Fruit fly (Drosophila melanogaster) whole organism, embryonic: ENCODE data around the gene CG46439.
A peak's percentile ranks its signal among the peaks of the same experiment; 100 is the strongest.

Experiments used
- Adf1 ChIP-seq: fragments of 200-800 bp; sonication (Bioruptor generic); IDR thresholded peaks from 2 replicates; pipeline ENCODE4 v1.3.6; 2022; ENCODE audit warnings: missing biosample characterization, missing genetic modification characterization
- BEAF-32 ChIP-seq: fragments of 200-800 bp; sonication (Bioruptor generic); optimal IDR thresholded peaks from 3 replicates; lab custom pipeline; 2017; ENCODE audit warnings: missing biosample characterization, missing genetic modification characterization, mild to moderate bottlenecking, moderate library complexity, missing genetic modification reagents
- BtbVII ChIP-seq: fragments of 200-800 bp; sonication (Bioruptor generic); optimal IDR thresholded peaks from 3 replicates; lab custom pipeline; 2017; ENCODE audit warnings: missing biosample characterization, mild to moderate bottlenecking, missing genetic modification characterization
- CG11093 ChIP-seq: fragments of 200-800 bp; sonication (Bioruptor generic); IDR thresholded peaks from 3 replicates; pipeline ENCODE4 v1.3.6; 2022; ENCODE audit warnings: missing biosample characterization, missing genetic modification characterization
- CG11398 ChIP-seq: fragments of 200-800 bp; sonication (Bioruptor generic); optimal IDR thresholded peaks from 2 replicates; lab custom pipeline; 2016; ENCODE audit warnings: missing biosample characterization, missing genetic modification characterization
- CG11504 ChIP-seq: fragments of 200-800 bp; sonication (Bioruptor generic); optimal IDR thresholded peaks from 3 replicates; lab custom pipeline; 2019; ENCODE audit warnings: missing biosample characterization, mild to moderate bottlenecking, missing genetic modification characterization, moderate library complexity
- CG12071 ChIP-seq: fragments of 200-800 bp; sonication (Bioruptor generic); optimal IDR thresholded peaks from 3 replicates; lab custom pipeline; 2018; ENCODE audit warnings: missing biosample characterization, mild to moderate bottlenecking, missing genetic modification characterization
- CG12236 ChIP-seq: fragments of 200-800 bp; sonication (Bioruptor generic); optimal IDR thresholded peaks from 2 replicates; lab custom pipeline; 2016; ENCODE audit warnings: missing biosample characterization, missing genetic modification characterization
- CG12659 ChIP-seq: fragments of 200-800 bp; sonication (Bioruptor generic); optimal IDR thresholded peaks from 3 replicates; lab custom pipeline; 2017; ENCODE audit warnings: mild to moderate bottlenecking, missing biosample characterization, missing genetic modification reagents, missing genetic modification characterization
- CG13123 ChIP-seq: fragments of 200-800 bp; sonication (Bioruptor generic); optimal IDR thresholded peaks from 2 replicates; lab custom pipeline; 2016; ENCODE audit warnings: missing biosample characterization, missing genetic modification characterization
- CG13775 ChIP-seq: fragments of 200-800 bp; sonication (Bioruptor generic); optimal IDR thresholded peaks from 3 replicates; lab custom pipeline; 2017; ENCODE audit warnings: missing biosample characterization, mild to moderate bottlenecking, missing genetic modification characterization
- CG17912 ChIP-seq: fragments of 200-800 bp; sonication (Bioruptor generic); optimal IDR thresholded peaks from 2 replicates; lab custom pipeline; 2018; ENCODE audit warnings: missing biosample characterization, mild to moderate bottlenecking, missing genetic modification characterization
- CG18262 ChIP-seq: fragments of 200-800 bp; optimal IDR thresholded peaks from 3 replicates; lab custom pipeline; 2019; ENCODE audit warnings: missing biosample characterization, mild to moderate bottlenecking, missing genetic modification characterization, moderate library complexity
- CG18476 ChIP-seq: fragments of 200-800 bp; sonication (Bioruptor generic); optimal IDR thresholded peaks from 2 replicates; lab custom pipeline; 2016; ENCODE audit warnings: missing biosample characterization, mild to moderate bottlenecking, missing genetic modification characterization
- CG2129 ChIP-seq: fragments of 200-800 bp; sonication (Bioruptor generic); IDR thresholded peaks from 2 replicates; pipeline ENCODE4 v1.3.6; 2022; ENCODE audit warnings: missing biosample characterization, missing genetic modification characterization; ENCODE audit not compliant: partially characterized antibody
- CG31365 ChIP-seq: fragments of 200-800 bp; sonication (Bioruptor generic); optimal IDR thresholded peaks from 2 replicates; lab custom pipeline; 2018; ENCODE audit warnings: missing biosample characterization, mild to moderate bottlenecking, missing genetic modification characterization
- CG3407 ChIP-seq: fragments of 200-800 bp; sonication (Bioruptor generic); optimal IDR thresholded peaks from 2 replicates; lab custom pipeline; 2018; ENCODE audit warnings: missing biosample characterization, mild to moderate bottlenecking, missing genetic modification characterization
- CG6272 ChIP-seq: fragments of 200-800 bp; sonication (Bioruptor generic); IDR thresholded peaks from 2 replicates; pipeline ENCODE4 v1.3.6; 2022; ENCODE audit warnings: missing biosample characterization, missing genetic modification characterization
- CG6654 ChIP-seq: fragments of 200-800 bp; sonication (Bioruptor generic); optimal IDR thresholded peaks from 2 replicates; lab custom pipeline; 2017; ENCODE audit warnings: missing biosample characterization, mild to moderate bottlenecking, missing genetic modification characterization
- CG9609 ChIP-seq: fragments of 200-800 bp; sonication (Bioruptor generic); optimal IDR thresholded peaks from 3 replicates; lab custom pipeline; 2016; ENCODE audit warnings: missing biosample characterization, missing genetic modification characterization
- CrebB ChIP-seq: fragments of 200-800 bp; sonication (Bioruptor generic); optimal IDR thresholded peaks from 3 replicates; lab custom pipeline; 2018; ENCODE audit warnings: missing biosample characterization, mild to moderate bottlenecking, missing genetic modification characterization
- Dbx ChIP-seq: fragments of 200-800 bp; sonication (Bioruptor generic); IDR thresholded peaks from 3 replicates; pipeline ENCODE4 v1.3.6; 2022; ENCODE audit warnings: missing biosample characterization, missing genetic modification characterization
- Dip2 ChIP-seq: fragments of 200-800 bp; sonication (Bioruptor generic); IDR thresholded peaks from 2 replicates; pipeline ENCODE4 v1.3.6; 2022; ENCODE audit warnings: missing biosample characterization, missing genetic modification characterization
- Dip3 ChIP-seq: fragments of 200-800 bp; sonication (Bioruptor generic); optimal IDR thresholded peaks from 3 replicates; lab custom pipeline; 2016; ENCODE audit warnings: missing biosample characterization, missing genetic modification characterization
- Doc2 ChIP-seq: fragments of 200-800 bp; sonication (Bioruptor generic); IDR thresholded peaks from 2 replicates; pipeline ENCODE4 v1.3.6; 2022; ENCODE audit warnings: missing biosample characterization, missing genetic modification characterization
- Drgx ChIP-seq: fragments of 200-800 bp; sonication (Bioruptor generic); IDR thresholded peaks from 2 replicates; pipeline ENCODE4 v1.3.6; 2022; ENCODE audit warnings: missing biosample characterization, missing genetic modification characterization
- ERR ChIP-seq: fragments of 200-800 bp; sonication (Bioruptor generic); optimal IDR thresholded peaks from 2 replicates; lab custom pipeline; 2016; ENCODE audit warnings: missing biosample characterization, missing genetic modification characterization
- Fer3 ChIP-seq: fragments of 200-800 bp; sonication (Bioruptor generic); optimal IDR thresholded peaks from 2 replicates; lab custom pipeline; 2018; ENCODE audit warnings: missing biosample characterization, mild to moderate bottlenecking, missing genetic modification characterization, moderate library complexity
- Hey ChIP-seq: fragments of 200-800 bp; sonication (Bioruptor generic); optimal IDR thresholded peaks from 3 replicates; lab custom pipeline; 2018; ENCODE audit warnings: missing biosample characterization, mild to moderate bottlenecking, missing genetic modification characterization
- Meics ChIP-seq: fragments of 200-800 bp; sonication (Bioruptor generic); optimal IDR thresholded peaks from 2 replicates; lab custom pipeline; 2017; ENCODE audit warnings: missing biosample characterization, mild to moderate bottlenecking, missing genetic modification characterization
- NFAT ChIP-seq: fragments of 200-800 bp; sonication (Bioruptor generic); IDR thresholded peaks from 2 replicates; pipeline ENCODE4 v1.3.6; 2022; ENCODE audit warnings: missing biosample characterization, missing genetic modification characterization
- Nf-YA ChIP-seq: fragments of 200-800 bp; sonication (Bioruptor generic); IDR thresholded peaks from 2 replicates; pipeline ENCODE4 v1.3.6; 2022; ENCODE audit warnings: missing biosample characterization, missing genetic modification characterization
- Oaz ChIP-seq: fragments of 200-800 bp; sonication (Bioruptor generic); IDR thresholded peaks from 2 replicates; pipeline ENCODE4 v1.3.6; 2022; ENCODE audit warnings: missing biosample characterization, missing genetic modification characterization
- Rfx ChIP-seq: fragments of 200-800 bp; sonication (Bioruptor generic); IDR thresholded peaks from 2 replicates; pipeline ENCODE4 v1.3.6; 2022; ENCODE audit warnings: missing biosample characterization, missing genetic modification characterization
- Sin3A ChIP-seq: fragments of >200 bp; optimal IDR thresholded peaks from 2 replicates; lab custom pipeline; 2018
- Six4 ChIP-seq: fragments of 200-800 bp; sonication (Bioruptor generic); optimal IDR thresholded peaks from 2 replicates; lab custom pipeline; 2016; ENCODE audit warnings: missing biosample characterization, missing genetic modification characterization
- cad ChIP-seq: fragments of >200 bp; optimal IDR thresholded peaks from 2 replicates; lab custom pipeline; 2017; ENCODE audit warnings: missing biosample characterization, missing genetic modification characterization
- cato ChIP-seq: fragments of 200-800 bp; sonication (Bioruptor generic); optimal IDR thresholded peaks from 2 replicates; lab custom pipeline; 2016; ENCODE audit warnings: missing biosample characterization, missing genetic modification characterization, borderline replicate concordance
- cg ChIP-seq: fragments of 200-800 bp; sonication (Bioruptor generic); optimal IDR thresholded peaks from 3 replicates; lab custom pipeline; 2019; ENCODE audit warnings: missing biosample characterization, mild to moderate bottlenecking, missing genetic modification characterization, moderate library complexity
- dan ChIP-seq: fragments of 200-800 bp; sonication (Bioruptor generic); IDR thresholded peaks from 2 replicates; pipeline ENCODE4 v1.3.6; 2022; ENCODE audit warnings: missing biosample characterization, missing genetic modification characterization
- dm ChIP-seq: fragments of 200-800 bp; sonication (Bioruptor generic); optimal IDR thresholded peaks from 3 replicates; lab custom pipeline; 2016; ENCODE audit warnings: missing biosample characterization, missing genetic modification characterization
- esg ChIP-seq: fragments of 200-800 bp; sonication (Bioruptor generic); conservative IDR thresholded peaks from 2 replicates; pipeline ENCODE4 v1.3.6; 2022; ENCODE audit warnings: missing biosample characterization, missing genetic modification characterization
- fd64A ChIP-seq: fragments of 200-800 bp; sonication (Bioruptor generic); optimal IDR thresholded peaks from 3 replicates; lab custom pipeline; 2018; ENCODE audit warnings: missing biosample characterization, mild to moderate bottlenecking, missing genetic modification characterization
- gce ChIP-seq: fragments of 200-800 bp; sonication (Bioruptor generic); IDR thresholded peaks from 3 replicates; pipeline ENCODE4 v1.3.6; 2022; ENCODE audit warnings: missing biosample characterization, missing genetic modification characterization
- ind ChIP-seq: fragments of 200-800 bp; sonication (Bioruptor generic); optimal IDR thresholded peaks from 3 replicates; lab custom pipeline; 2016; ENCODE audit warnings: missing biosample characterization, missing genetic modification characterization
- kah ChIP-seq: fragments of 200-800 bp; sonication (Bioruptor generic); optimal IDR thresholded peaks from 2 replicates; lab custom pipeline; 2018; ENCODE audit warnings: missing biosample characterization, mild to moderate bottlenecking, missing genetic modification characterization
- pho ChIP-seq: fragments of 200-800 bp; sonication (Bioruptor generic); optimal IDR thresholded peaks from 2 replicates; lab custom pipeline; 2016; ENCODE audit warnings: missing biosample characterization, missing genetic modification characterization
- slp2 ChIP-seq: fragments of 200-800 bp; sonication (Bioruptor generic); optimal IDR thresholded peaks from 2 replicates; lab custom pipeline; 2016; ENCODE audit warnings: missing biosample characterization, missing genetic modification characterization
- sr ChIP-seq: fragments of 200-800 bp; sonication (Bioruptor generic); IDR thresholded peaks from 3 replicates; pipeline ENCODE4 v1.3.6; 2022; ENCODE audit warnings: missing biosample characterization, missing genetic modification characterization
- tin ChIP-seq: fragments of 200-800 bp; sonication (Bioruptor generic); optimal IDR thresholded peaks from 3 replicates; lab custom pipeline; 2016; ENCODE audit warnings: missing biosample characterization, missing genetic modification characterization
- unpg ChIP-seq: fragments of 200-800 bp; sonication (Bioruptor generic); optimal IDR thresholded peaks from 3 replicates; lab custom pipeline; 2018; ENCODE audit warnings: missing biosample characterization, mild to moderate bottlenecking, missing genetic modification characterization, moderate library complexity
- zf30C ChIP-seq: fragments of 200-800 bp; sonication (Bioruptor generic); optimal IDR thresholded peaks from 3 replicates; lab custom pipeline; 2018; ENCODE audit warnings: missing biosample characterization, mild to moderate bottlenecking, missing genetic modification characterization

Gene CG46439

dm6 chr3L:11047877-11048276, 48.2 kb downstream of the CG46439 start (continued):
- TF ChIP-seq zf30C: no peak
- TF ChIP-seq Oaz (GFP tag; lab: Robert Waterston, UW): peak; percentile 70
- peak; percentile 59 for TF ChIP-seq CG31365 (tag; lab: Kevin White, UChicago)
- peak; percentile 19; the same call in 1 of the 2 replicates for TF ChIP-seq Adf1 (GFP tag; lab: Robert Waterston, UW)
- TF ChIP-seq CG11504 (tag; lab: Kevin White, UChicago): peak; percentile 74
- TF ChIP-seq sr (GFP tag; lab: Robert Waterston, UW): peak; percentile 82; the same call in 2 of the 3 replicates
- TF ChIP-seq CG2129 (GFP tag; lab: Robert Waterston, UW): no peak
- TF ChIP-seq gce (GFP tag; lab: Robert Waterston, UW): peak; percentile 72; the same call in 1 of the 3 replicates
- peak; percentile 31; the same call in 1 of the 2 replicates for TF ChIP-seq CG6272 (GFP tag; lab: Robert Waterston, UW)
- no peak for TF ChIP-seq cad
- peak; percentile 30 for TF ChIP-seq Hey (tag; lab: Kevin White, UChicago)
- TF ChIP-seq Dbx: peak; percentile 81
- peak; percentile 21 for TF ChIP-seq pho (GFP tag; lab: Kevin White, UChicago)
- TF ChIP-seq BtbVII (GFP tag; lab: Kevin White, UChicago): peak; percentile 24
- TF ChIP-seq Meics (GFP tag; lab: Kevin White, UChicago): peak; percentile 81
- TF ChIP-seq Doc2 (GFP tag; lab: Robert Waterston, UW): no peak
- TF ChIP-seq Sin3A (lab: Kevin White, UChicago): no peak
- peak; percentile 69 for TF ChIP-seq dm
- TF ChIP-seq CG18476 (GFP tag; lab: Kevin White, UChicago): peak; percentile 12
- TF ChIP-seq ind (GFP tag; lab: Kevin White, UChicago): peak; percentile 59
- no peak for TF ChIP-seq BEAF-32
- TF ChIP-seq CG11398 (GFP tag; lab: Kevin White, UChicago): peak; percentile 32
- TF ChIP-seq CG11093 (GFP tag; lab: Robert Waterston, UW): peak; percentile 50; the same call in 2 of the 3 replicates
- peak; percentile 69 for TF ChIP-seq CG12236 (GFP tag; lab: Kevin White, UChicago)
- peak; percentile 91 for TF ChIP-seq Rfx (GFP tag; lab: Robert Waterston, UW)
- TF ChIP-seq unpg (GFP tag; lab: Kevin White, UChicago): peak; percentile 66
- no peak for TF ChIP-seq Dip3 (GFP tag; lab: Kevin White, UChicago)
- peak; percentile 36 for TF ChIP-seq CG6654 (GFP tag; lab: Kevin White, UChicago)
- TF ChIP-seq Drgx: peak; percentile 40; the same call in 1 of the 2 replicates
- peak; percentile 46 for TF ChIP-seq CG12659 (GFP tag; lab: Kevin White, UChicago)
- TF ChIP-seq tin (GFP tag; lab: Kevin White, UChicago): peak; percentile 83
- TF ChIP-seq dan (GFP tag; lab: Robert Waterston, UW): no peak
- TF ChIP-seq Nf-YA (GFP tag; lab: Robert Waterston, UW): peak; percentile 46; the same call in 1 of the 2 replicates
- peak; percentile 52 for TF ChIP-seq CG3407 (GFP tag; lab: Kevin White, UChicago)
- no peak for TF ChIP-seq CG13123 (GFP tag; lab: Kevin White, UChicago)
- peak; percentile 85 for TF ChIP-seq CG17912 (GFP tag; lab: Kevin White, UChicago)
- TF ChIP-seq Six4 (GFP tag; lab: Kevin White, UChicago): peak; percentile 54
- peak; percentile 59 for TF ChIP-seq fd64A (GFP tag; lab: Kevin White, UChicago)
- peak; percentile 76 for TF ChIP-seq CG9609
- peak; percentile 24 for TF ChIP-seq CrebB (tag; lab: Kevin White, UChicago)
- no peak for TF ChIP-seq esg
- peak; percentile 66 for TF ChIP-seq CG12071 (GFP tag; lab: Kevin White, UChicago)
- TF ChIP-seq NFAT (GFP tag; lab: Robert Waterston, UW): peak; percentile 95
- TF ChIP-seq CG18262: peak; percentile 63
- TF ChIP-seq kah (GFP tag; lab: Kevin White, UChicago): peak; percentile 42
- no peak for TF ChIP-seq Dip2 (GFP tag; lab: Robert Waterston, UW)
- TF ChIP-seq ERR (GFP tag; lab: Kevin White, UChicago): peak; percentile 22
- TF ChIP-seq slp2: peak; percentile 82
- peak; percentile 51 for TF ChIP-seq CG13775 (GFP tag; lab: Kevin White, UChicago)
- no peak for TF ChIP-seq cato (GFP tag; lab: Kevin White, UChicago)
- TF ChIP-seq Fer3 (tag; lab: Kevin White, UChicago): peak; percentile 64
- no peak for TF ChIP-seq cg (GFP tag; lab: Kevin White, UChicago)
